Worm (Caenorhabditis elegans) whole organism, L3 larva: ENCODE measurements around the gene dhhc-13.

Experiments used
- fkh-10 ChIP-seq: sonication (generic microtip); optimal IDR thresholded peaks from 2 replicates; lab custom pipeline; 2017; ENCODE audit warnings: missing biosample characterization, missing genetic modification reagents, missing genetic modification characterization
- lin-39 ChIP-seq: fragments of 150-350 bp; optimal IDR thresholded peaks from 2 replicates; lab custom pipeline; 2018; ENCODE audit warnings: missing biosample characterization, missing genetic modification reagents, missing genetic modification characterization
- nhr-28 ChIP-seq: fragments of 150-350 bp; optimal IDR thresholded peaks from 2 replicates; lab custom pipeline; 2014; ENCODE audit warnings: missing biosample characterization, missing genetic modification characterization
- nhr-77 ChIP-seq: fragments of 150-350 bp; optimal IDR thresholded peaks from 2 replicates; lab custom pipeline; 2014; ENCODE audit warnings: missing biosample characterization, missing genetic modification characterization

ce11 chrIV:5915152-5915551, 2.0 kb upstream of the dhhc-13 start:
- peak; percentile 88 for TF ChIP-seq fkh-10 (GFP tag; lab: Kevin White, UChicago)
- TF ChIP-seq nhr-77 (tag; lab: Kevin White, UChicago) = no peak
- TF ChIP-seq lin-39 (tag; lab: Kevin White, UChicago) = no peak
- no peak for TF ChIP-seq nhr-28
